Worm (Caenorhabditis elegans): Measurements from ENCODE around the gene irld-18.

- TF ChIP-seq ceh-28 (tag; optimal IDR thresholded peaks at IDR 0.05) (peak; percentile 78), unc-62 (GFP tag; optimal IDR thresholded peaks at IDR 0.05) (peak; percentile 39), nhr-12 (tag; optimal IDR thresholded peaks at IDR 0.05) (no peak), ama-1 (optimal IDR thresholded peaks at IDR 0.05) (no peak), fos-1 (tag; optimal IDR thresholded peaks at IDR 0.05) (peak; percentile 83), ZK546.5 (tag; optimal IDR thresholded peaks at IDR 0.05) (no peak), pha-4 (tag; optimal IDR thresholded peaks at IDR 0.05) (peak; percentile 96), nhr-11 (tag; optimal IDR thresholded peaks at IDR 0.05) (no peak), egl-27 (tag; optimal IDR thresholded peaks at IDR 0.05) (peak; percentile 93), ztf-11 (tag; optimal IDR thresholded peaks at IDR 0.05) (no peak)
Observed at ce11 chrIV:14594249-14594648, 13.4 kb upstream of the irld-18 start.
